Worm (Caenorhabditis elegans) whole organism, midembryonic: Measurements from ENCODE around the gene Y59A8B.21.

Experiments used
- T22C8.4 ChIP-seq: fragments of 200-800 bp; sonication (Bioruptor generic); IDR thresholded peaks from 2 replicates; pipeline ENCODE4 v1.3.6; 2022; ENCODE audit warnings: missing genetic modification characterization, missing compliant biosample characterization
- cog-1 ChIP-seq: sonication (generic microtip); optimal IDR thresholded peaks from 2 replicates; lab custom pipeline; 2016; ENCODE audit warnings: missing genetic modification characterization, missing compliant biosample characterization
- flt-1 ChIP-seq: fragments of 200-800 bp; sonication (Bioruptor generic); IDR thresholded peaks from 2 replicates; pipeline ENCODE4 v1.3.6; 2022; ENCODE audit warnings: missing genetic modification characterization, missing compliant biosample characterization
- klf-2 ChIP-seq: fragments of 200-800 bp; sonication (Bioruptor generic); conservative IDR thresholded peaks from 2 replicates; pipeline ENCODE4 v1.3.6; 2022; ENCODE audit warnings: missing genetic modification reagents, missing genetic modification characterization, missing compliant biosample characterization
- med-1 ChIP-seq: sonication (generic microtip); optimal IDR thresholded peaks from 2 replicates; lab custom pipeline; 2017; ENCODE audit warnings: missing genetic modification characterization, mild to moderate bottlenecking, missing compliant biosample characterization, antibody characterized with exemption, missing genetic modification reagents; ENCODE audit not compliant: insufficient read depth
- ref-1 ChIP-seq: fragments of 200-800 bp; sonication (Bioruptor generic); conservative IDR thresholded peaks from 2 replicates; pipeline ENCODE4 v1.3.6; 2022; ENCODE audit warnings: missing genetic modification reagents, missing genetic modification characterization, missing compliant biosample characterization
- tab-1 ChIP-seq: fragments of 200-800 bp; sonication (Bioruptor generic); IDR thresholded peaks from 2 replicates; pipeline ENCODE4 v1.3.6; 2022; ENCODE audit warnings: missing genetic modification characterization, missing compliant biosample characterization
- ztf-23 ChIP-seq: fragments of 200-800 bp; sonication (Bioruptor generic); IDR thresholded peaks from 2 replicates; pipeline ENCODE4 v1.3.6; 2022; ENCODE audit warnings: missing genetic modification reagents, missing genetic modification characterization, missing compliant biosample characterization
- ztf-29 ChIP-seq: fragments of 200-800 bp; sonication (Bioruptor generic); IDR thresholded peaks from 2 replicates; pipeline ENCODE4 v1.3.6; 2022; ENCODE audit warnings: missing genetic modification reagents, missing genetic modification characterization, missing compliant biosample characterization

Gene Y59A8B.21

DNA sequence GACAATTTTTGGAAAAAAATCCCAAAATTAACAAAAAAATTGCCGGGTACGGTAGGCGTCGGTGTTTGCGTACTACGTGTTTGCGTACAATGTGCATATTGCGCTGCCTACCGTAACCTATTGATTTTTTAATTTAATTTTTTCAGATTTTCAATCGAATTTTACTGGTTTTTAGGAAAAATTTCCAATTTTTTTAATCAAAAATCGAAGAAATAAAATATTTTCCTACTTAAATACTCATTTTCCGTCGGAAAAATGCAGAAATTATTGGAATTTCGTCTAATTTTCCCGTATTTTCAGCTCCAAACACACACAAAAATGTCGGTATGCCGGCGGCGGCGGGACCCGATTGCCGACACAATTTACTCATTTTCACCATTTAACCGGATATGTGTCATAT, at the start of gene Y59A8B.21:
Gene Y59A8B.21 (plus strand): TSS at position 301 of the 400 bp plus-strand sequence.
- no peak for TF ChIP-seq ztf-23 (GFP tag; lab: Robert Waterston, UW)
- TF ChIP-seq ztf-29 (GFP tag; lab: Robert Waterston, UW): no peak
- TF ChIP-seq flt-1 (GFP tag; lab: Robert Waterston, UW): no peak
- TF ChIP-seq cog-1 (tag; lab: Kevin White, UChicago): no peak
- no peak for TF ChIP-seq ref-1 (GFP tag; lab: Robert Waterston, UW)
- no peak for TF ChIP-seq tab-1 (GFP tag; lab: Robert Waterston, UW)
- TF ChIP-seq klf-2 (GFP tag; lab: Robert Waterston, UW): no peak
- no peak for TF ChIP-seq med-1 (GFP tag; lab: Kevin White, UChicago)
- TF ChIP-seq T22C8.4: no peak

ce11 chrV:17938978-17939377, 47.1 kb upstream of the Y59A8B.21 start:
- TF ChIP-seq ref-1 (GFP tag; lab: Robert Waterston, UW) (no peak), med-1 (GFP tag; lab: Kevin White, UChicago) (no peak), T22C8.4 (no peak), ztf-23 (GFP tag; lab: Robert Waterston, UW) (no peak)

- TF ChIP-seq ztf-23 (GFP tag; lab: Robert Waterston, UW) (0 out of 2 replicates have a peak, but pooled peaks have one; percentile 48), klf-2 (GFP tag; lab: Robert Waterston, UW) (no peak), flt-1 (GFP tag; lab: Robert Waterston, UW) (0 out of 2 replicates have a peak, but pooled peaks have one; percentile 27)
These were observed 42.1 kb upstream of the Y59A8B.21 start for ce11 chrV:17943877-17944472.

- TF ChIP-seq tab-1 (GFP tag; lab: Robert Waterston, UW): no peak
- no peak for TF ChIP-seq ztf-29 (GFP tag; lab: Robert Waterston, UW)
- TF ChIP-seq klf-2 (GFP tag; lab: Robert Waterston, UW): no peak
- 0 out of 2 replicates have a peak, but pooled peaks have one; percentile 30 for TF ChIP-seq flt-1 (GFP tag; lab: Robert Waterston, UW)
These were observed 41.1 kb upstream of the Y59A8B.21 start for ce11 chrV:17944849-17945452.

DNA sequence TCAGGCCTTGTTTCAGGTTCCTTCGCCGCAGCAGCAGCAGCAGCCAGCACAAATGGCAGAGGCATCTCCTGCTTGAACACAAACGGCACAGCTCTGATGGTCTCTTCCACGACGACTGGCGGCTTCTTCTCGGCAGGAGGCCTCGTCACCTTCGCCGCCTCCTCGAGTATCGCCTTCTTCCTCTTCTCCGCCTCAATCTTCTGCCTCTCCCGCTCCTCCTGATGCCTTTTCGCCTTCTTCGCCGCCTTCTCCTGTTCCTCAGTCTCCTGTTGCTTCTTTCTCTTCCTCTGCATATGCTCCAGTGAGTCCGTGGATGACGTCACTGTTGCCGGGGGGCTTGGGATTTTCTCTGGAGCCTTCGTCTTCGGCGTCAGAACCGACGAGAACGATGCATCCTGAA, 40.6 kb upstream of the Y59A8B.21 start:
- TF ChIP-seq ztf-23 (GFP tag; lab: Robert Waterston, UW): no peak
- TF ChIP-seq tab-1 (GFP tag; lab: Robert Waterston, UW): no peak
- no peak for TF ChIP-seq cog-1 (tag; lab: Kevin White, UChicago)

- TF ChIP-seq T22C8.4: no peak
- TF ChIP-seq ztf-23 (GFP tag; lab: Robert Waterston, UW): no peak
- no peak for TF ChIP-seq ref-1 (GFP tag; lab: Robert Waterston, UW)
- no peak for TF ChIP-seq cog-1 (tag; lab: Kevin White, UChicago)
- TF ChIP-seq tab-1 (GFP tag; lab: Robert Waterston, UW): no peak
- TF ChIP-seq med-1 (GFP tag; lab: Kevin White, UChicago): no peak
- TF ChIP-seq ztf-29 (GFP tag; lab: Robert Waterston, UW): no peak
- no peak for TF ChIP-seq klf-2 (GFP tag; lab: Robert Waterston, UW)
These were observed 38.8 kb upstream of the Y59A8B.21 start for ce11 chrV:17947266-17947665.

DNA sequence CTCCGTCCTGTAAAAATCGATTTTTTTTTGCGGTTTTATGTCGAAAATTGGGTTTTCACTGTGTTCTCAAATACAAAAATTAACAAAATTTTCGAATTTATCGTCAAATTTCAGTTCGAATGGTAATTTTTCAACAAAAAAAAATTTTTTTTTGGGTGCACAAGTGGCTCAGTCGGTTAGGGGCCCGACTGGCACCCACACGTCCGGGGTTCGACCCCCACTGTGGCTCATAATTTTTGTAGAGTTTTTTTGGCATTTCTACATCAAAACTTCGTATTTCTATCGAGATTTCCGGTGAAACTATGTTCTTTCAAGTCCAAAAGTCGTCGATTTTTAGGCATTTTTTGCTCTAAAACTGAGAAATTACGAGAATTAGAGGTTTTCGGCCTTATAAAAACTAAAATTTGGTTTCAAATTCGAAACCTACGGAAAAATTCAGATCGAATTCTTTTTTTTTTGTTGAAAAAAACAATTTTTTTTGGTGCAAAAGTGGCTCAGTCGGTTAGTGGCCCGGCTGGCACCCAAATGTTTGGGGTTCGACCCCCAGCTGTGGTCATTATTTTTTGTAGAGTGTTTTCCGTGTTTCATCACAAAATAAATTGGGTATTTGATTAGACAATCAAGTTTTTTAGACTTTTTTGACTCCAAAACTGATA, 37.9 kb upstream of the Y59A8B.21 start:
- TF ChIP-seq klf-2 (GFP tag; lab: Robert Waterston, UW) (no peak), tab-1 (GFP tag; lab: Robert Waterston, UW) (no peak), cog-1 (tag; lab: Kevin White, UChicago) (no peak), ztf-29 (GFP tag; lab: Robert Waterston, UW) (no peak), ref-1 (GFP tag; lab: Robert Waterston, UW) (no peak), T22C8.4 (no peak), ztf-23 (GFP tag; lab: Robert Waterston, UW) (no peak), flt-1 (GFP tag; lab: Robert Waterston, UW) (no peak), med-1 (GFP tag; lab: Kevin White, UChicago) (no peak)

- TF ChIP-seq klf-2 (GFP tag; lab: Robert Waterston, UW): no peak
- no peak for TF ChIP-seq flt-1 (GFP tag; lab: Robert Waterston, UW)
- no peak for TF ChIP-seq tab-1 (GFP tag; lab: Robert Waterston, UW)
- no peak for TF ChIP-seq cog-1 (tag; lab: Kevin White, UChicago)
- TF ChIP-seq ztf-29 (GFP tag; lab: Robert Waterston, UW): no peak
- TF ChIP-seq ref-1 (GFP tag; lab: Robert Waterston, UW): no peak
- TF ChIP-seq ztf-23 (GFP tag; lab: Robert Waterston, UW): no peak
- TF ChIP-seq T22C8.4: no peak
- TF ChIP-seq med-1 (GFP tag; lab: Kevin White, UChicago): no peak
These were observed 37.0 kb upstream of the Y59A8B.21 start, which contains the start of gene dpy-21 for ce11 chrV:17949093-17949492. Gene dpy-21 (minus strand): TSS chrV:17949193.

DNA sequence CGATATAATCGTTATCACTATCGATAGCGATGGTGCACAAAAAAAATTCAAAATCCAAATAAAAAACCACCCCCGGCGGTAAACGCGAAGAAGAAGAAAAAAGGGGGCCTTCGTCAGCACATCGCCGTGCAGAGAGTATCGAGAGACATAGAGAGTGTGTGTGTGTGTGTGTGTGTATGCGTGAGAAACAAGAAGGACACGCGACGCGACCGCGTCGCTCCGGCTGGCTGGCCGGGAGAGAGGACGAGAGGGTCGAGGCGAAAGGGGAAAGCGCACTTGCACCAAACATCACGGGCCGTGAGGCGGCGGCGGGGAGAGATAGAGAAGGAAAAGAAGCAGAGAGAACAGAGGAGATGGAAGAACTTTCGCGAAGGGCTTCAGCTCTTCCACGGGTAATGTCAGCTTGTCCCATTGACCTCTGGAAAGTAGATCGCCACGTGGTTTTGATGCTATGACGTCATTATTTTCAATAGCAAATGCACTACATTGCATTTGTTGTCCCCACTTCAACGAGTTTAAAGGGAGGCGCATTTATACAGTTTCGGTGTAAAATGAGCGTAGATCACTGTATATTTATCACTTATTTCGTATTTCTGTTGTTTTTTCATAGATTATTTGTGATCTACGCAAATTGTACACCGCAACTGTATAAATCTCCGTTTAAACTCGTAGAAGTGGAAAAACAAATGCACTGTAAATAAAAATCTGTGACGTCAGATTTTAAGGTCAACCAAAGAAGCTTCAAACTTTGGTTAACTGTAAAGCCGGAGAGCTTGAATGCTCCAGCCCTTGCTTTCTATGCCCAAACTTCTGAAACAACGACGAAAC, 34.7 kb upstream of the Y59A8B.21 start, which contains the start of gene Y59A8B.24:
Gene Y59A8B.24 (plus strand): TSS at position 778 of the 828 bp plus-strand sequence.
- peak; percentile 95 for TF ChIP-seq cog-1 (tag; lab: Kevin White, UChicago)
- peak; percentile 69; the same call in 1 of the 2 replicates for TF ChIP-seq ztf-23 (GFP tag; lab: Robert Waterston, UW)
- TF ChIP-seq tab-1 (GFP tag; lab: Robert Waterston, UW): no peak
- TF ChIP-seq med-1 (GFP tag; lab: Kevin White, UChicago): no peak
- TF ChIP-seq klf-2 (GFP tag; lab: Robert Waterston, UW): no peak
- TF ChIP-seq T22C8.4: no peak
- TF ChIP-seq ztf-29 (GFP tag; lab: Robert Waterston, UW): peak; percentile 89
- TF ChIP-seq flt-1 (GFP tag; lab: Robert Waterston, UW): peak; percentile 72; the same call in 1 of the 2 replicates
- TF ChIP-seq ref-1 (GFP tag; lab: Robert Waterston, UW): no peak
